Worm (Caenorhabditis elegans): ENCODE measurements around the gene R11A8.1.

The R11A8.1 gene

ce11 chrIV:10345486-10345885 is 11.5 kb downstream of the R11A8.1 start:
- TF ChIP-seq ets-4 (tag; optimal IDR thresholded peaks at IDR 0.05): no peak
- TF ChIP-seq hlh-8 (tag; optimal IDR thresholded peaks at IDR 0.05): no peak
- no peak for TF ChIP-seq npax-4 (tag; optimal IDR thresholded peaks at IDR 0.05)
- no peak for TF ChIP-seq K02D7.2 (tag; optimal IDR thresholded peaks at IDR 0.05)
- no peak for TF ChIP-seq ref-2 (tag; optimal IDR thresholded peaks at IDR 0.05)
- TF ChIP-seq pax-1 (tag; optimal IDR thresholded peaks at IDR 0.05): no peak
- no peak for TF ChIP-seq dmd-4 (tag; optimal IDR thresholded peaks at IDR 0.05; ENCODE audit: borderline replicate concordance)
- TF ChIP-seq ahr-1 (tag; optimal IDR thresholded peaks at IDR 0.05): no peak
- no peak for TF ChIP-seq odd-2 (tag; optimal IDR thresholded peaks at IDR 0.05)
- no peak for TF ChIP-seq lim-6 (tag; optimal IDR thresholded peaks at IDR 0.05)
- no peak for TF ChIP-seq syd-9 (tag; optimal IDR thresholded peaks at IDR 0.05)
- no peak for TF ChIP-seq C08G9.2 (tag; optimal IDR thresholded peaks at IDR 0.05)
- no peak for TF ChIP-seq ceh-9 (tag; optimal IDR thresholded peaks at IDR 0.05)
- no peak for TF ChIP-seq ztf-16 (tag; optimal IDR thresholded peaks at IDR 0.05)
- TF ChIP-seq unc-55 (GFP tag; optimal IDR thresholded peaks at IDR 0.05): no peak
- TF ChIP-seq fax-1 (tag; optimal IDR thresholded peaks at IDR 0.05): no peak

DNA sequence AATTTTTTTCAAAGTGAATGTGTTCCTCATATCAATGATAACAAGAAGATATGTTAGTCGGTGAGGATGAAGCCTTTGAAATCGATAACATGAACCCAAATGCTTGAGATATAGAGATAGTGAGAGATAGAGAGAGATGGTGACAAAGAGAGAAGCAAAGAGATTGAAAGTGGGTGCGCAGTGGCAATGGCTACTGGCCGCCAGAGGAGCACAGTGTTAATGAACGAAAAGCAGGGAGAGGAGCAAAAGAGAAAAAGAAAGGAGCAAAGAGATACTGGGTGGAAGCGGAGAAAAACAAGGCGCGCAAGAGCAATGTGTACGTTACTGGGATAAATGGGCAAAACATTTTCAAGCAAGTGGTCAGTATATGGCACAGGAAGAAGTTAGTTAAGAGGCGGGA is 12.4 kb downstream of the R11A8.1 start:
- TF ChIP-seq hlh-30 (tag; optimal IDR thresholded peaks at IDR 0.05; ENCODE audit: insufficient read depth): no peak
- no peak for TF ChIP-seq nhr-11 (tag; optimal IDR thresholded peaks at IDR 0.05)
- no peak for TF ChIP-seq Y22D7AL.16 (tag; optimal IDR thresholded peaks at IDR 0.05)
- no peak for TF ChIP-seq elt-4 (tag; optimal IDR thresholded peaks at IDR 0.05)
- no peak for TF ChIP-seq fkh-6 (tag; optimal IDR thresholded peaks at IDR 0.05)
- TF ChIP-seq sox-2 (GFP tag; IDR thresholded peaks at IDR 0.05): no peak
- peak; percentile 43 for TF ChIP-seq F13H6.1 (tag; optimal IDR thresholded peaks at IDR 0.05)
- TF ChIP-seq C38D4.7 (GFP tag; optimal IDR thresholded peaks at IDR 0.05): no peak
- no peak for TF ChIP-seq pat-9 (tag; optimal IDR thresholded peaks at IDR 0.05)
- no peak for TF ChIP-seq hlh-8 (tag; optimal IDR thresholded peaks at IDR 0.05)
- no peak for TF ChIP-seq fkh-10 (GFP tag; optimal IDR thresholded peaks at IDR 0.05)
- TF ChIP-seq sox-4 (tag; optimal IDR thresholded peaks at IDR 0.05): no peak
- TF ChIP-seq pros-1 (tag; optimal IDR thresholded peaks at IDR 0.05): no peak
- TF ChIP-seq ref-2 (tag; optimal IDR thresholded peaks at IDR 0.05): no peak
- TF ChIP-seq che-1 (tag; optimal IDR thresholded peaks at IDR 0.05): no peak
- TF ChIP-seq lim-6 (tag; optimal IDR thresholded peaks at IDR 0.05): no peak
- no peak for TF ChIP-seq ceh-48 (tag; optimal IDR thresholded peaks at IDR 0.05)
- TF ChIP-seq ceh-18 (tag; optimal IDR thresholded peaks at IDR 0.05): peak; percentile 69
- no peak for TF ChIP-seq pax-1 (tag; optimal IDR thresholded peaks at IDR 0.05)
- peak; percentile 12 for TF ChIP-seq hlh-6 (tag; optimal IDR thresholded peaks at IDR 0.05)
- peak; percentile 40 for TF ChIP-seq unc-55 (GFP tag; optimal IDR thresholded peaks at IDR 0.05)
- no peak for TF ChIP-seq ztf-16 (tag; optimal IDR thresholded peaks at IDR 0.05)
- no peak for TF ChIP-seq K02D7.2 (tag; optimal IDR thresholded peaks at IDR 0.05)
- TF ChIP-seq ceh-31 (tag; optimal IDR thresholded peaks at IDR 0.05): peak; percentile 75
- no peak for TF ChIP-seq pha-4 (tag; optimal IDR thresholded peaks at IDR 0.05)
- no peak for TF ChIP-seq ceh-22 (tag; optimal IDR thresholded peaks at IDR 0.05)
- TF ChIP-seq nfya-1 (tag; optimal IDR thresholded peaks at IDR 0.05): peak; percentile 67
- TF ChIP-seq elt-2 (tag; optimal IDR thresholded peaks at IDR 0.05): no peak
- peak; percentile 51 for TF ChIP-seq fax-1 (tag; optimal IDR thresholded peaks at IDR 0.05)
- TF ChIP-seq ceh-34 (tag; optimal IDR thresholded peaks at IDR 0.05): no peak
- TF ChIP-seq ttx-3 (tag; optimal IDR thresholded peaks at IDR 0.05): no peak
- no peak for TF ChIP-seq lin-11 (tag; optimal IDR thresholded peaks at IDR 0.05)
- TF ChIP-seq unc-86 (tag; optimal IDR thresholded peaks at IDR 0.05): no peak
- peak; percentile 30 for TF ChIP-seq ceh-14 (tag; optimal IDR thresholded peaks at IDR 0.05)
- no peak for TF ChIP-seq mec-3 (tag; optimal IDR thresholded peaks at IDR 0.05; ENCODE audit: borderline replicate concordance)
- no peak for TF ChIP-seq zip-5 (tag; optimal IDR thresholded peaks at IDR 0.05)
- TF ChIP-seq dmd-4 (tag; optimal IDR thresholded peaks at IDR 0.05; ENCODE audit: borderline replicate concordance): no peak
- no peak for TF ChIP-seq T23F11.4 (GFP tag; optimal IDR thresholded peaks at IDR 0.05)
- no peak for TF ChIP-seq tbx-7 (tag; optimal IDR thresholded peaks at IDR 0.05)
- TF ChIP-seq dve-1 (tag; optimal IDR thresholded peaks at IDR 0.05): no peak
- no peak for TF ChIP-seq ceh-6 (GFP tag; optimal IDR thresholded peaks at IDR 0.05)
- TF ChIP-seq C08G9.2 (tag; optimal IDR thresholded peaks at IDR 0.05): no peak
- no peak for TF ChIP-seq eyg-1 (tag; optimal IDR thresholded peaks at IDR 0.05)
- no peak for TF ChIP-seq ceh-2 (tag; optimal IDR thresholded peaks at IDR 0.05)
- TF ChIP-seq ahr-1 (tag; optimal IDR thresholded peaks at IDR 0.05): no peak
- TF ChIP-seq rnt-1 (tag; optimal IDR thresholded peaks at IDR 0.05): peak; percentile 23
